Worm (Caenorhabditis elegans) whole organism, late embryonic: ENCODE results near the gene arx-6.

Source experiments
- ama-1 ChIP-seq: fragments of 150-350 bp; optimal IDR thresholded peaks from 2 replicates; lab custom pipeline; 2014
- fkh-10 ChIP-seq: fragments of 150-350 bp; optimal IDR thresholded peaks from 2 replicates; lab custom pipeline; 2014; ENCODE audit warnings: missing biosample characterization, missing genetic modification reagents, missing genetic modification characterization
- hlh-13 ChIP-seq: fragments of 200-800 bp; sonication (Bioruptor generic); optimal IDR thresholded peaks from 2 replicates; lab custom pipeline; 2018; ENCODE audit warnings: mild to moderate bottlenecking, missing genetic modification characterization, missing compliant biosample characterization
- lin-11 ChIP-seq: fragments of 200-800 bp; sonication (Bioruptor generic); optimal IDR thresholded peaks from 2 replicates; lab custom pipeline; 2018; ENCODE audit warnings: mild to moderate bottlenecking, missing genetic modification characterization, missing compliant biosample characterization
- nhr-11 ChIP-seq: fragments of 150-350 bp; optimal IDR thresholded peaks from 2 replicates; lab custom pipeline; 2014; ENCODE audit warnings: missing biosample characterization, missing genetic modification characterization
- odd-2 ChIP-seq: sonication (generic microtip); optimal IDR thresholded peaks from 2 replicates; lab custom pipeline; 2017; ENCODE audit warnings: antibody characterized with exemption, mild to moderate bottlenecking, missing genetic modification characterization, missing compliant biosample characterization
- sdc-2 ChIP-seq: sonication (generic microtip); optimal IDR thresholded peaks from 2 replicates; lab custom pipeline; 2016; ENCODE audit warnings: missing genotype, missing genetic modification characterization, missing compliant biosample characterization
- sox-4 ChIP-seq: sonication (generic microtip); optimal IDR thresholded peaks from 2 replicates; lab custom pipeline; 2017; ENCODE audit warnings: mild to moderate bottlenecking, missing genetic modification characterization, inconsistent platforms, missing compliant biosample characterization
- unc-42 ChIP-seq: sonication (generic microtip); optimal IDR thresholded peaks from 2 replicates; lab custom pipeline; 2016; ENCODE audit warnings: missing genotype, missing genetic modification characterization, missing compliant biosample characterization

DNA sequence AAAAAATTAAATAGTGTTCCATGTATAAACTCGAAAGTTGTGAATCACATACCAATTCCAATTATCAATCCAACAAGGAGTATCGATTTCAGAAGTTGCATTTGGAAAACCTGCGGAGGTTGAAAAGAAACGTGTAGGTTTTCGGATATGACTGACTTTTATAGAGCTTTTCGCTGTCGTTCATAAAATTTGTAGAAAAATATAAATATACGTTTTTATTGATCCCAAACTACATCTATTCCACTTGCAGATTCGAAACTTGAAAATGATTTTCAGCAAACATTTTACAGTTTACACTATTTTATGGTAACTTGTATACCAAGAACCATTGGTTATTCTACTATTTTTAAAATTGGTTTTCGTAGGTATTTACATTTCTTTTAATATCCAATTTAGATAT lies 36.3 kb upstream of the arx-6 start, which contains the start of gene clec-156:
- TF ChIP-seq ama-1 (lab: Kevin White, UChicago) (no peak), hlh-13 (GFP tag; lab: Kevin White, UChicago) (no peak), lin-11 (tag; lab: Kevin White, UChicago) (no peak), sdc-2 (no peak), sox-4 (no peak), odd-2 (tag; lab: Kevin White, UChicago) (no peak), fkh-10 (GFP tag; lab: Kevin White, UChicago) (no peak), nhr-11 (tag; lab: Kevin White, UChicago) (no peak), unc-42 (tag; lab: Kevin White, UChicago) (no peak)
